Worm (Caenorhabditis elegans) whole organism, L2 larva: ENCODE results near the gene sqv-6.

Experiments used
- ZK546.5 ChIP-seq: sonication (generic microtip); optimal IDR thresholded peaks from 2 replicates; lab custom pipeline; 2017; ENCODE audit warnings: missing biosample characterization, missing genetic modification characterization
- blmp-1 ChIP-seq: sonication (generic microtip); optimal IDR thresholded peaks from 2 replicates; lab custom pipeline; 2017; ENCODE audit warnings: missing genetic modification characterization, mild to moderate bottlenecking, missing compliant biosample characterization, antibody characterized with exemption, moderate library complexity; ENCODE audit not compliant: insufficient read depth
- lin-13 ChIP-seq: fragments of 150-350 bp; optimal IDR thresholded peaks from 2 replicates; lab custom pipeline; 2014; ENCODE audit warnings: missing biosample characterization, missing genetic modification reagents, missing genetic modification characterization
- lsy-2 ChIP-seq, 2 experiments: fragments of 150-350 bp in 1 of 2; sonication (generic microtip) in 1 of 2; optimal IDR thresholded peaks; 2 replicates each; lab custom pipeline; 2014 to 2017; ENCODE audit warnings: missing biosample characterization in 2 of 2, missing genetic modification characterization in 2 of 2
- nhr-237 ChIP-seq: fragments of 150-350 bp; optimal IDR thresholded peaks from 2 replicates; lab custom pipeline; 2014; ENCODE audit warnings: missing biosample characterization, missing genetic modification characterization
- skn-1 ChIP-seq: sonication (generic microtip); optimal IDR thresholded peaks from 2 replicates; lab custom pipeline; 2017; ENCODE audit warnings: missing biosample characterization, missing genetic modification characterization
- sma-3 ChIP-seq: sonication (generic microtip); optimal IDR thresholded peaks from 2 replicates; lab custom pipeline; 2016; ENCODE audit warnings: missing genetic modification reagents, missing genetic modification characterization, missing compliant biosample characterization
- unc-39 ChIP-seq: fragments of 150-350 bp; optimal IDR thresholded peaks from 2 replicates; lab custom pipeline; 2014; ENCODE audit warnings: missing biosample characterization, missing genetic modification characterization

DNA sequence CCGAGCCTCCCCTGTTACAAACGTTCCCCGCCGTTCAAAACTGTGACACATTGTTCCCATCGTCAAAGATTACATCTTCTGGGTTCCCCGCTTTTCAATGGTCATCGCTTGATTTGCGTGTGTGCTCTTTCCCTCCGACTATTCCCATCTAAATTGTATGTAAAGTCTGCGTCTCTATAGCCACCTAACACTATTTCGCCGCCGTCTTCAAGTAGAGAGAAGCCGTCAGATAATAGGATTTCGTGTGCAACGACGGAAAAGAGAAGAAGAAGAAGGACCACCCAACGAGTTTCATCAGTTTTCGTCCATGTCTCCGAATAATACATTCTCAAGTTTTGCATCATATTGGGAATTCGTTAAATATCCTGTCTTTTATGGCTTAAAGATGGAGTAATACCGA is 1.6 kb upstream of the sqv-6 start:
- TF ChIP-seq unc-39 (tag; lab: Kevin White, UChicago) (no peak), lsy-2 (tag; optimal IDR thresholded peaks at IDR 0.05; lab: Kevin White, UChicago) (peak in 1 of 2 experiments; percentile 24), blmp-1 (tag; lab: Kevin White, UChicago) (no peak), nhr-237 (tag; lab: Kevin White, UChicago) (no peak), lin-13 (GFP tag; lab: Kevin White, UChicago) (no peak), skn-1 (tag; lab: Kevin White, UChicago) (no peak), ZK546.5 (tag; lab: Kevin White, UChicago) (no peak), sma-3 (GFP tag; lab: Kevin White, UChicago) (no peak)
